Fruit fly (Drosophila melanogaster) whole organism, prepupa: Measurements from ENCODE around the gene ninaD.

ENCODE experiments used
- Blimp-1 ChIP-seq: fragments of 200-800 bp; sonication (Bioruptor generic); optimal IDR thresholded peaks from 3 replicates; lab custom pipeline; 2017; ENCODE audit warnings: missing biosample characterization, missing genetic modification characterization, mild to moderate bottlenecking, moderate library complexity, missing genetic modification reagents
- CG10631 ChIP-seq: fragments of 200-800 bp; sonication (Bioruptor generic); optimal IDR thresholded peaks from 2 replicates; lab custom pipeline; 2016; ENCODE audit warnings: missing biosample characterization, missing genetic modification characterization
- CG31627 ChIP-seq: fragments of 200-800 bp; sonication (Bioruptor generic); optimal IDR thresholded peaks from 3 replicates; lab custom pipeline; 2016; ENCODE audit warnings: missing biosample characterization, missing genetic modification characterization
- CG6792 ChIP-seq: fragments of 200-800 bp; sonication (Bioruptor generic); optimal IDR thresholded peaks from 3 replicates; lab custom pipeline; 2016; ENCODE audit warnings: missing biosample characterization, missing genetic modification characterization
- CG6854 ChIP-seq: fragments of 200-800 bp; sonication (Bioruptor generic); optimal IDR thresholded peaks from 2 replicates; lab custom pipeline; 2017; ENCODE audit warnings: missing biosample characterization, mild to moderate bottlenecking, missing genetic modification characterization
- CG7368 ChIP-seq: fragments of 200-800 bp; sonication (Bioruptor generic); optimal IDR thresholded peaks from 3 replicates; lab custom pipeline; 2016; ENCODE audit warnings: missing biosample characterization, missing genetic modification characterization
- Ets21C ChIP-seq: fragments of 200-800 bp; sonication (Bioruptor generic); optimal IDR thresholded peaks from 3 replicates; lab custom pipeline; 2016; ENCODE audit warnings: missing biosample characterization, missing genetic modification characterization
- Gug ChIP-seq: fragments of 200-800 bp; sonication (Bioruptor generic); IDR thresholded peaks from 2 replicates; pipeline ENCODE4 v1.3.6; 2022; ENCODE audit warnings: missing biosample characterization, missing genetic modification characterization
- Hr39 ChIP-seq: fragments of 200-800 bp; sonication (Bioruptor generic); optimal IDR thresholded peaks from 2 replicates; lab custom pipeline; 2016; ENCODE audit warnings: missing biosample characterization, missing genetic modification characterization
- Lpt ChIP-seq: fragments of 200-800 bp; sonication (Bioruptor generic); optimal IDR thresholded peaks from 3 replicates; lab custom pipeline; 2016; ENCODE audit warnings: missing biosample characterization, missing genetic modification characterization
- OdsH ChIP-seq: fragments of 200-800 bp; sonication (Bioruptor generic); optimal IDR thresholded peaks from 3 replicates; lab custom pipeline; 2016; ENCODE audit warnings: missing biosample characterization, missing genetic modification characterization
- fd59A ChIP-seq: fragments of 200-800 bp; sonication (Bioruptor generic); optimal IDR thresholded peaks from 2 replicates; lab custom pipeline; 2017; ENCODE audit warnings: missing biosample characterization, mild to moderate bottlenecking, missing genetic modification characterization, missing genetic modification reagents
- vri ChIP-seq: fragments of 200-800 bp; sonication (Bioruptor generic); optimal IDR thresholded peaks from 3 replicates; lab custom pipeline; 2016; ENCODE audit warnings: missing biosample characterization, mild to moderate bottlenecking, missing genetic modification characterization

dm6 chr2L:18119643-18120042, 38.2 kb downstream of the ninaD start, which contains the start of gene CG5758:
- TF ChIP-seq CG6792 (GFP tag; lab: Kevin White, UChicago) (peak; percentile 22), Gug (GFP tag; lab: Robert Waterston, UW) (no peak; the same call in 1 of the 2 replicates), Blimp-1 (GFP tag; lab: Kevin White, UChicago) (no peak), Lpt (GFP tag; lab: Kevin White, UChicago) (no peak), OdsH (GFP tag; lab: Kevin White, UChicago) (peak; percentile 26), CG31627 (GFP tag; lab: Kevin White, UChicago) (peak; percentile 14), Hr39 (peak; percentile 31), CG6854 (GFP tag; lab: Kevin White, UChicago) (no peak), fd59A (GFP tag; lab: Kevin White, UChicago) (no peak), CG10631 (GFP tag; lab: Kevin White, UChicago) (peak; percentile 3), vri (GFP tag; lab: Kevin White, UChicago) (peak; percentile 25), CG7368 (GFP tag; lab: Kevin White, UChicago) (no peak), Ets21C (GFP tag; lab: Kevin White, UChicago) (no peak)
